Worm (Caenorhabditis elegans) whole organism, late embryonic: Measurements from ENCODE around the gene Y47D7A.17.

Experiments
- ceh-9 ChIP-seq: sonication (generic microtip); optimal IDR thresholded peaks from 2 replicates; lab custom pipeline; 2016; ENCODE audit warnings: mild to moderate bottlenecking, missing genetic modification characterization, inconsistent platforms, missing compliant biosample characterization
- fkh-6 ChIP-seq: sonication (generic microtip); optimal IDR thresholded peaks from 2 replicates; lab custom pipeline; 2016; ENCODE audit warnings: missing genetic modification characterization, missing compliant biosample characterization
- madf-2 ChIP-seq: sonication (generic microtip); optimal IDR thresholded peaks from 2 replicates; lab custom pipeline; 2017; ENCODE audit warnings: missing genetic modification characterization, missing compliant biosample characterization
- pqm-1 ChIP-seq: sonication (generic microtip); optimal IDR thresholded peaks from 2 replicates; lab custom pipeline; 2016; ENCODE audit warnings: missing genetic modification characterization, missing compliant biosample characterization

DNA sequence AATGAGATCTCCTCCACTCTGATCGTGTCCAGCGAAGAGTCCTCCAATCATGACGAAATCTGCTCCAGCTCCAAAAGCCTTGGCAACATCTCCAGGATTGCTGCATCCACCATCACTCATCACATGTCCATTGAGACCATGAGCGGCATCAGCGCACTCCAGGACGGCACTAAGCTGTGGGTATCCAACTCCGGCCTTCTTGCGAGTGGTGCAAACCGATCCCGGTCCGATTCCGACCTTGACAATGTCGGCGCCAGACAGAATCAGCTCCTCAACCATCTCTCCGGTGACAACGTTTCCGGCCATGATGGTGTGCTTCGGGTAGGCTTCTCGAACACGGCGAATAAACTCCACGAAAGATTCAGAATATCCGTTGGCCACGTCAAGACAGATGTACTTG, 41.1 kb downstream of the Y47D7A.17 start:
- TF ChIP-seq madf-2 (tag; lab: Kevin White, UChicago) (no peak), pqm-1 (tag; lab: Kevin White, UChicago) (no peak), ceh-9 (no peak), fkh-6 (tag; lab: Kevin White, UChicago) (no peak)
